Worm (Caenorhabditis elegans): Measurements from ENCODE around the gene sru-7.

DNA sequence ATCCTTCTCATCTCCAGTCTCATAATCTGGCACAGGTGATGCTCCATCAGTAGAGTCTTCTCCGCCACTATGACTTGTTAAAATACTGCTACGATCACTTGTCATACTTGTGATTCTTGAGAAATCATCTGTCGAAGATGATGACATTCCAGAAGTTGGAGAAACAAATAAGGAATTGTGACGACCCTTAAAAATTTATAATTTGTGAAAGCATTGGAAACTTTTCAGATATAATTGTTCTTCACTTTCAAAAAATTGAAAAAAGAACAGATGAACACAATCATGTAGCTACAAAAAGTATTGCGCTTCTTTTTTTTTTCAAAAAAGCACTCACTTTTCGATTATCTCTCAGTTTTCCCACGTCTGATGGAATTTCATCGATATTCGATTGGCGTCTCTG lies 13.7 kb downstream of the sru-7 start:
- TF ChIP-seq T22C8.4 (GFP tag; IDR thresholded peaks at IDR 0.05) (no peak), ztf-23 (GFP tag; IDR thresholded peaks at IDR 0.05) (no peak), tab-1 (GFP tag; IDR thresholded peaks at IDR 0.05) (no peak), flt-1 (GFP tag; IDR thresholded peaks at IDR 0.05) (no peak), ref-1 (GFP tag; conservative IDR thresholded peaks at IDR 0.05) (no peak), ztf-29 (GFP tag; IDR thresholded peaks at IDR 0.05) (no peak)
